Fruit fly (Drosophila melanogaster) whole organism, pupa: ENCODE measurements around the gene CG6712.

Source experiments
- CG10348 ChIP-seq: fragments of 200-800 bp; sonication (Bioruptor generic); IDR thresholded peaks from 2 replicates; pipeline ENCODE4 v1.3.6; 2022; ENCODE audit warnings: missing biosample characterization, missing genetic modification characterization
- CG12605 ChIP-seq: fragments of 200-800 bp; sonication (Bioruptor generic); IDR thresholded peaks from 2 replicates; pipeline ENCODE4 v1.3.6; 2022; ENCODE audit warnings: missing biosample characterization, missing genetic modification characterization
- CG13204 ChIP-seq: fragments of 200-800 bp; sonication (Bioruptor generic); optimal IDR thresholded peaks from 2 replicates; lab custom pipeline; 2018; ENCODE audit warnings: missing biosample characterization, mild to moderate bottlenecking, missing genetic modification characterization, moderate library complexity
- CG14655 ChIP-seq: fragments of 200-800 bp; sonication (Bioruptor generic); optimal IDR thresholded peaks from 3 replicates; lab custom pipeline; 2017; ENCODE audit warnings: mild to moderate bottlenecking, missing biosample characterization, missing genetic modification reagents, missing genetic modification characterization
- CG15710 ChIP-seq: fragments of 200-800 bp; sonication (Bioruptor generic); optimal IDR thresholded peaks from 2 replicates; lab custom pipeline; 2018; ENCODE audit warnings: missing biosample characterization, mild to moderate bottlenecking, missing genetic modification characterization, moderate library complexity
- CG17806 ChIP-seq: fragments of 200-800 bp; sonication (Bioruptor generic); optimal IDR thresholded peaks from 2 replicates; lab custom pipeline; 2018; ENCODE audit warnings: missing biosample characterization, mild to moderate bottlenecking, missing genetic modification characterization, moderate library complexity
- CG32121 ChIP-seq: fragments of 200-800 bp; sonication (Bioruptor generic); IDR thresholded peaks from 2 replicates; pipeline ENCODE4 v1.3.6; 2022; ENCODE audit warnings: missing biosample characterization, missing genetic modification characterization
- CG34367 ChIP-seq: fragments of 200-800 bp; sonication (Bioruptor generic); optimal IDR thresholded peaks from 2 replicates; lab custom pipeline; 2018; ENCODE audit warnings: missing biosample characterization, mild to moderate bottlenecking, missing genetic modification characterization
- CG4496 ChIP-seq: fragments of 200-800 bp; sonication (Bioruptor generic); IDR thresholded peaks from 3 replicates; pipeline ENCODE4 v1.3.6; 2022; ENCODE audit warnings: missing biosample characterization, missing genetic modification characterization
- CG8159 ChIP-seq: fragments of 200-800 bp; sonication (Bioruptor generic); optimal IDR thresholded peaks from 3 replicates; lab custom pipeline; 2018; ENCODE audit warnings: missing biosample characterization, mild to moderate bottlenecking, missing genetic modification characterization, moderate library complexity
- CG8301 ChIP-seq: fragments of 200-800 bp; sonication (Bioruptor generic); optimal IDR thresholded peaks from 2 replicates; lab custom pipeline; 2018; ENCODE audit warnings: missing biosample characterization, mild to moderate bottlenecking, missing genetic modification characterization
- CG9948 ChIP-seq: fragments of 200-800 bp; sonication (Bioruptor generic); optimal IDR thresholded peaks from 2 replicates; lab custom pipeline; 2018; ENCODE audit warnings: missing biosample characterization, mild to moderate bottlenecking, missing genetic modification characterization, moderate library complexity
- D1 ChIP-seq: fragments of 200-800 bp; sonication (Bioruptor generic); optimal IDR thresholded peaks from 2 replicates; lab custom pipeline; 2018; ENCODE audit warnings: missing biosample characterization, mild to moderate bottlenecking, missing genetic modification characterization, moderate library complexity
- EcR ChIP-seq: fragments of 200-800 bp; sonication (Bioruptor generic); optimal IDR thresholded peaks from 3 replicates; lab custom pipeline; 2019; ENCODE audit warnings: missing biosample characterization, missing genetic modification characterization, mild to moderate bottlenecking, moderate library complexity, missing genetic modification reagents
- Ets98B ChIP-seq: fragments of 200-800 bp; sonication (Bioruptor generic); IDR thresholded peaks from 2 replicates; pipeline ENCODE4 v1.3.6; 2022; ENCODE audit warnings: missing biosample characterization, missing genetic modification characterization
- Pif1A ChIP-seq: fragments of 200-800 bp; sonication (Bioruptor generic); optimal IDR thresholded peaks from 3 replicates; lab custom pipeline; 2016; ENCODE audit warnings: missing biosample characterization, missing genetic modification characterization
- Pif1B ChIP-seq: fragments of 200-800 bp; sonication (Bioruptor generic); optimal IDR thresholded peaks from 3 replicates; lab custom pipeline; 2016; ENCODE audit warnings: missing biosample characterization, missing genetic modification characterization
- Snoo ChIP-seq: fragments of 200-800 bp; sonication (Bioruptor generic); optimal IDR thresholded peaks from 3 replicates; lab custom pipeline; 2017; ENCODE audit warnings: missing biosample characterization, mild to moderate bottlenecking, missing genetic modification characterization, inconsistent platforms
- fd96Ca ChIP-seq: fragments of 200-800 bp; sonication (Bioruptor generic); IDR thresholded peaks from 3 replicates; pipeline ENCODE4 v1.3.6; 2022; ENCODE audit warnings: missing biosample characterization, missing genetic modification characterization
- gl ChIP-seq: fragments of 200-800 bp; sonication (Bioruptor generic); optimal IDR thresholded peaks from 2 replicates; lab custom pipeline; 2018; ENCODE audit warnings: missing biosample characterization, mild to moderate bottlenecking, missing genetic modification characterization
- rn ChIP-seq: fragments of 200-800 bp; sonication (Bioruptor generic); IDR thresholded peaks from 2 replicates; pipeline ENCODE4 v1.3.6; 2022; ENCODE audit warnings: missing biosample characterization, missing genetic modification characterization

CG6712 gene

dm6 chr2L:12097698-12098097, 1.4 kb upstream of the CG6712 start, which contains the start of gene Ced-12:
Ced-12 (plus strand) TSS chr2L:12097838.
- no peak; the same call in 1 of the 2 replicates for TF ChIP-seq CG12605 (GFP tag; lab: Robert Waterston, UW)
- peak; percentile 52; the same call in 1 of the 3 replicates for TF ChIP-seq CG4496
- TF ChIP-seq CG13204 (GFP tag; lab: Kevin White, UChicago) = no peak
- TF ChIP-seq rn (GFP tag; lab: Robert Waterston, UW) = 0 out of 2 replicates have a peak, but pooled peaks have one; percentile 16
- TF ChIP-seq, all 21 proteins: peak for 2

DNA sequence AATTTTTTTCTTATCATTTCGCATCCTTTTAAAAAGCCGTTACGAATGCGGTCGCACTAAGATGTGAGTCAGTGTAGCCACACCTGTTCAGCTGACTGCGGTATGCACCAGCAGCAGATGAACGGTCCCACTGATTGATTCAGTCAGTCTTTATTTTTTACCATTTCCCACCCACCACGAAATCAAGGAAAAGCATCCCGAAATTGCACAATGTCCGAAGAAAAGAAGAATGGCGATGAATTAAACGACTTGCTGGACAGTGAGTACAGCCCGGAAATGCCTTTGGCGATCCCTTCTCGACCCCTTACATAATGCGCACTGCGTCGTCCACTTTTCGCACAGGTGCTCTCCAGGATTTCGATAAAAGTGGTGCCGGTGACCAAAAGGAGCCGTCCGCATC, 2.7 kb downstream of the CG6712 start:
- no peak for TF ChIP-seq Pif1A (GFP tag; lab: Kevin White, UChicago)
- TF ChIP-seq CG14655 (GFP tag; lab: Kevin White, UChicago) = no peak
- TF ChIP-seq fd96Ca (GFP tag; lab: Robert Waterston, UW) = no peak
- TF ChIP-seq CG17806 (tag; lab: Kevin White, UChicago) = no peak
- TF ChIP-seq D1 (tag; lab: Kevin White, UChicago) = no peak
- TF ChIP-seq CG9948 (tag; lab: Kevin White, UChicago) = no peak
- TF ChIP-seq CG8301 (tag; lab: Kevin White, UChicago) = no peak
- no peak for TF ChIP-seq Pif1B (GFP tag; lab: Kevin White, UChicago)
- TF ChIP-seq CG13204 (GFP tag; lab: Kevin White, UChicago) = no peak
- TF ChIP-seq CG8159 (tag; lab: Kevin White, UChicago) = no peak
- TF ChIP-seq Ets98B (GFP tag; lab: Robert Waterston, UW) = no peak
- TF ChIP-seq CG34367 (tag; lab: Kevin White, UChicago) = no peak
- no peak for TF ChIP-seq CG12605 (GFP tag; lab: Robert Waterston, UW)
- TF ChIP-seq, all 21 proteins: peak for 0

- no peak for TF ChIP-seq CG12605 (GFP tag; lab: Robert Waterston, UW)
- no peak for TF ChIP-seq Ets98B (GFP tag; lab: Robert Waterston, UW)
- no peak for TF ChIP-seq CG32121 (GFP tag; lab: Robert Waterston, UW)
- no peak for TF ChIP-seq Snoo (tag; lab: Kevin White, UChicago)
- no peak for TF ChIP-seq CG17806 (tag; lab: Kevin White, UChicago)
- TF ChIP-seq Pif1B (GFP tag; lab: Kevin White, UChicago) = no peak
- no peak for TF ChIP-seq CG4496
- no peak for TF ChIP-seq CG13204 (GFP tag; lab: Kevin White, UChicago)
- TF ChIP-seq CG10348 (GFP tag; lab: Robert Waterston, UW) = no peak
- TF ChIP-seq gl = no peak
- TF ChIP-seq D1 (tag; lab: Kevin White, UChicago) = no peak
- no peak for TF ChIP-seq rn (GFP tag; lab: Robert Waterston, UW)
- TF ChIP-seq Pif1A (GFP tag; lab: Kevin White, UChicago) = no peak
- no peak for TF ChIP-seq CG34367 (tag; lab: Kevin White, UChicago)
- no peak for TF ChIP-seq EcR
- TF ChIP-seq CG15710 (tag; lab: Kevin White, UChicago) = no peak
Observed at dm6 chr2L:12092719-12093118, 3.6 kb downstream of the CG6712 start.

DNA sequence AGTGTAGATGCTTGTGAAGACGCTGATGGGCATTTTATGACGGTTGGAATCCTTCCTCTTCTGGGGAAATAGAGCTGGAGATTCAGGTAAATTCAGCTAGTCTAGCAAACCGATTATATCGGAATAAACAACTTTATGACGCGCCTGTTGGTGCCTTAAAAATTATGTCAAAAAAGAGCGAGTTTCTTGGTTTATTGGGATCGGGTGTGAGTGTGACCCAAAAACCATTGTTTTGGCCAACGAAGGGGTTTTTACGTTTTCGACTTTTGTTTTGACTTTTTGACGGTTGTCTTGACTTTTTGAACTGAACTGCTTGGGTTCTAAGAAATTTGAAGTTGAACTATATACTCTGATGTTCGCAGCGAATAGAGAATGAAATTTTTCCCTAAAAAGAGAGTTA, 4.3 kb downstream of the CG6712 start:
- TF ChIP-seq CG8301 (tag; lab: Kevin White, UChicago) (no peak), EcR (no peak), D1 (tag; lab: Kevin White, UChicago) (no peak), rn (GFP tag; lab: Robert Waterston, UW) (no peak), Pif1A (GFP tag; lab: Kevin White, UChicago) (no peak), CG9948 (tag; lab: Kevin White, UChicago) (no peak), CG34367 (tag; lab: Kevin White, UChicago) (no peak), CG13204 (GFP tag; lab: Kevin White, UChicago) (no peak), CG12605 (GFP tag; lab: Robert Waterston, UW) (no peak), CG17806 (tag; lab: Kevin White, UChicago) (no peak), CG10348 (GFP tag; lab: Robert Waterston, UW) (no peak), fd96Ca (GFP tag; lab: Robert Waterston, UW) (no peak), CG4496 (no peak), Pif1B (GFP tag; lab: Kevin White, UChicago) (no peak), CG14655 (GFP tag; lab: Kevin White, UChicago) (no peak), Ets98B (GFP tag; lab: Robert Waterston, UW) (no peak), CG8159 (tag; lab: Kevin White, UChicago) (no peak), gl (no peak), CG15710 (tag; lab: Kevin White, UChicago) (no peak)

DNA sequence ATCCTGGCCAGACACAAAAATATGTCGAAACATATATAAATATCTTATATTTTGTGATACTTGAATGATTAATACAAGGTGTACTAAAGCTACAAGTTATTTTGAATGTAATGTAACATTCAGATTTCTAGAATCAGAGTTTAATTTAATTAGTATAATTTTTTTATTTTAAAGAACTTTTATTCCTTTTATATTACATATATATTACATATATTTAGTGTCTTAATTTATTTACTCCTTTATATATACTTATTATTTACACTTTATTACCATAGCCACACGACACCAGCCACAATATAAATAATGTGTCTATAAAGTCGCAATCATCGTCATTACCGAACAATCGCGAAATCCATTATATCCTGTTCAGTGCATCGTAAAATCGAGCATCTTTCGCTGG, 4.8 kb downstream of the CG6712 start, which contains the start of gene Pex19:
TSS of gene Pex19 (plus strand) at position 301 of the 400 bp plus-strand sequence.
- TF ChIP-seq Ets98B (GFP tag; lab: Robert Waterston, UW) (no peak), rn (GFP tag; lab: Robert Waterston, UW) (no peak), fd96Ca (GFP tag; lab: Robert Waterston, UW) (no peak), CG17806 (tag; lab: Kevin White, UChicago) (no peak), CG15710 (tag; lab: Kevin White, UChicago) (no peak), CG14655 (GFP tag; lab: Kevin White, UChicago) (no peak), CG32121 (GFP tag; lab: Robert Waterston, UW) (no peak)

DNA sequence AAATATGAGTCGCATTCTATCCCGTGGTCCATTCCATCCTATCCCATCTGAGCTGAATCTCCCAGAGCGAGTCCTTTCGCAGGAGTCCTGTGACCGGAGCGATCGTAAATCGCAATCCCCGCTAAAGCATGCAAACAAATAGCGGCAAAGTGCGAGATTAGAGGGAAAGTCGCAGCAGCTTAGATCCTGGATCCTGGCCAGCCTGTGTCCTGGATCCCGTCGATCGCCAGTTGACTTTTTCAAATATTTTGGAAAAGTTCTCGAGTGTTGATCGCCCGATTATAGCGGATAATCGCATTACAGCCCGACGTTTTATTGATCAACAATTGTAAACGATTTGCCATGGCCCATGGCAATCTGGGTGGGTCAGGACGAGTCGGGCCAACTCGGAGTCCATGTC, 7.2 kb downstream of the CG6712 start:
- TF ChIP-seq fd96Ca (GFP tag; lab: Robert Waterston, UW) = no peak
- TF ChIP-seq rn (GFP tag; lab: Robert Waterston, UW) = no peak
- TF ChIP-seq EcR = no peak
- no peak for TF ChIP-seq CG14655 (GFP tag; lab: Kevin White, UChicago)
- no peak for TF ChIP-seq CG4496
- TF ChIP-seq Snoo (tag; lab: Kevin White, UChicago) = no peak
- no peak for TF ChIP-seq CG8159 (tag; lab: Kevin White, UChicago)
- no peak for TF ChIP-seq CG32121 (GFP tag; lab: Robert Waterston, UW)
- no peak for TF ChIP-seq CG9948 (tag; lab: Kevin White, UChicago)
